Worm (Caenorhabditis elegans) whole organism, L1 larva: ENCODE measurements around the gene zipt-2.1.

Source experiments
- rnt-1 ChIP-seq: sonication (generic microtip); optimal IDR thresholded peaks from 2 replicates; lab custom pipeline; 2016; ENCODE audit warnings: mild to moderate bottlenecking, missing genetic modification characterization, moderate library complexity, missing compliant biosample characterization
- skn-1 ChIP-seq: fragments of 150-350 bp; optimal IDR thresholded peaks from 2 replicates; lab custom pipeline; 2014; ENCODE audit warnings: missing biosample characterization, missing genetic modification characterization
- unc-62 ChIP-seq: fragments of 150-350 bp; optimal IDR thresholded peaks from 2 replicates; lab custom pipeline; 2014; ENCODE audit warnings: missing biosample characterization, missing genetic modification reagents, missing genetic modification characterization
- xbp-1 ChIP-seq: sonication (generic microtip); optimal IDR thresholded peaks from 2 replicates; lab custom pipeline; 2016; ENCODE audit warnings: missing genetic modification characterization, missing compliant biosample characterization

ce11 chrIV:10820837-10821671, 21.6 kb downstream of the zipt-2.1 start:
- TF ChIP-seq xbp-1 (tag; lab: Kevin White, UChicago) (no peak), rnt-1 (tag; lab: Kevin White, UChicago) (no peak), unc-62 (no peak), skn-1 (tag; lab: Kevin White, UChicago) (no peak)
